Worm (Caenorhabditis elegans) whole organism, L2 larva: ENCODE results near the gene F14B8.5.
"Not testable (repeated sequence)": the region's sequence is repeated elsewhere in the genome, so short reads cannot be mapped to it uniquely, and the experiment has no call there.

Experiments used
- C34F6.9 ChIP-seq: fragments of 150-350 bp; optimal IDR thresholded peaks from 2 replicates; lab custom pipeline; 2014; ENCODE audit warnings: missing biosample characterization, missing genetic modification characterization
- F13H6.1 ChIP-seq: sonication (generic microtip); optimal IDR thresholded peaks from 2 replicates; lab custom pipeline; 2016; ENCODE audit warnings: missing genetic modification characterization, missing compliant biosample characterization
- R02D3.7 ChIP-seq: fragments of 150-350 bp; optimal IDR thresholded peaks from 2 replicates; lab custom pipeline; 2014; ENCODE audit warnings: missing biosample characterization, missing genetic modification characterization
- Y55F3AM.14 ChIP-seq: fragments of 200-800 bp; sonication (Bioruptor generic); optimal IDR thresholded peaks from 2 replicates; lab custom pipeline; 2018; ENCODE audit warnings: mild to moderate bottlenecking, missing genetic modification characterization, missing compliant biosample characterization
- ZK546.5 ChIP-seq: sonication (generic microtip); optimal IDR thresholded peaks from 2 replicates; lab custom pipeline; 2017; ENCODE audit warnings: missing biosample characterization, missing genetic modification characterization
- alr-1 ChIP-seq: fragments of 150-350 bp; optimal IDR thresholded peaks from 2 replicates; lab custom pipeline; 2014; ENCODE audit warnings: missing biosample characterization, missing genetic modification characterization
- ceh-16 ChIP-seq: fragments of 150-350 bp; optimal IDR thresholded peaks from 2 replicates; lab custom pipeline; 2014; ENCODE audit warnings: missing biosample characterization, missing genetic modification characterization
- ceh-82 ChIP-seq: fragments of 150-350 bp; optimal IDR thresholded peaks from 2 replicates; lab custom pipeline; 2014; ENCODE audit warnings: missing biosample characterization, missing genetic modification characterization
- crh-2 ChIP-seq: sonication (generic microtip); optimal IDR thresholded peaks from 2 replicates; lab custom pipeline; 2017; ENCODE audit warnings: missing biosample characterization, missing genetic modification characterization
- elt-1 ChIP-seq: fragments of 150-350 bp; optimal IDR thresholded peaks from 2 replicates; lab custom pipeline; 2014; ENCODE audit warnings: missing biosample characterization, missing genetic modification characterization
- fos-1 ChIP-seq: fragments of 150-350 bp; optimal IDR thresholded peaks from 2 replicates; lab custom pipeline; 2014; ENCODE audit warnings: missing biosample characterization, missing genetic modification characterization
- gmeb-1 ChIP-seq: fragments of 150-350 bp; optimal IDR thresholded peaks from 2 replicates; lab custom pipeline; 2014; ENCODE audit warnings: missing biosample characterization, missing genetic modification characterization
- lin-39 ChIP-seq: fragments of 150-350 bp; optimal IDR thresholded peaks from 2 replicates; lab custom pipeline; 2014; ENCODE audit warnings: missing biosample characterization, missing genetic modification reagents, missing genetic modification characterization
- lsy-2 ChIP-seq, 2 experiments: fragments of 150-350 bp in 1 of 2; sonication (generic microtip) in 1 of 2; optimal IDR thresholded peaks; 2 replicates each; lab custom pipeline; 2014 to 2017; ENCODE audit warnings: missing biosample characterization in 2 of 2, missing genetic modification characterization in 2 of 2
- mab-5 ChIP-seq: fragments of 150-350 bp; optimal IDR thresholded peaks from 2 replicates; lab custom pipeline; 2014; ENCODE audit warnings: missing biosample characterization, missing genetic modification characterization
- mbf-1 ChIP-seq: sonication (generic microtip); optimal IDR thresholded peaks from 2 replicates; lab custom pipeline; 2017; ENCODE audit warnings: missing biosample characterization, missing genetic modification characterization
- nhr-10 ChIP-seq: sonication (generic microtip); optimal IDR thresholded peaks from 2 replicates; lab custom pipeline; 2017; ENCODE audit warnings: missing biosample characterization, missing genetic modification characterization
- nhr-11 ChIP-seq: fragments of 150-350 bp; optimal IDR thresholded peaks from 2 replicates; lab custom pipeline; 2014; ENCODE audit warnings: missing biosample characterization, missing genetic modification characterization
- nhr-12 ChIP-seq: fragments of 150-350 bp; optimal IDR thresholded peaks from 2 replicates; lab custom pipeline; 2014; ENCODE audit warnings: missing biosample characterization, missing genetic modification characterization
- nhr-129 ChIP-seq: fragments of 150-350 bp; optimal IDR thresholded peaks from 2 replicates; lab custom pipeline; 2014; ENCODE audit warnings: missing biosample characterization, missing genetic modification characterization
- nhr-21 ChIP-seq: fragments of 150-350 bp; optimal IDR thresholded peaks from 2 replicates; lab custom pipeline; 2014; ENCODE audit warnings: missing biosample characterization, missing genetic modification characterization
- nhr-23 ChIP-seq: fragments of 150-350 bp; optimal IDR thresholded peaks from 2 replicates; lab custom pipeline; 2014; ENCODE audit warnings: missing biosample characterization, missing genetic modification reagents, missing genetic modification characterization
- nhr-237 ChIP-seq: fragments of 150-350 bp; optimal IDR thresholded peaks from 2 replicates; lab custom pipeline; 2014; ENCODE audit warnings: missing biosample characterization, missing genetic modification characterization
- nhr-25 ChIP-seq: fragments of 150-350 bp; sonication (generic microtip); optimal IDR thresholded peaks from 3 replicates; lab custom pipeline; 2014; ENCODE audit warnings: missing biosample characterization, missing genetic modification characterization
- nhr-6 ChIP-seq: fragments of 150-350 bp; optimal IDR thresholded peaks from 2 replicates; lab custom pipeline; 2014; ENCODE audit warnings: missing biosample characterization, missing genetic modification characterization
- nhr-77 ChIP-seq: fragments of 150-350 bp; optimal IDR thresholded peaks from 2 replicates; lab custom pipeline; 2014; ENCODE audit warnings: missing biosample characterization, missing genetic modification characterization
- sem-4 ChIP-seq: fragments of 150-350 bp; optimal IDR thresholded peaks from 2 replicates; lab custom pipeline; 2014; ENCODE audit warnings: missing biosample characterization, missing genetic modification reagents, missing genetic modification characterization
- skn-1 ChIP-seq: sonication (generic microtip); optimal IDR thresholded peaks from 2 replicates; lab custom pipeline; 2017; ENCODE audit warnings: missing biosample characterization, missing genetic modification characterization
- snpc-4 ChIP-seq: fragments of 150-350 bp; optimal IDR thresholded peaks from 2 replicates; lab custom pipeline; 2014; ENCODE audit warnings: missing biosample characterization, missing genetic modification characterization
- unc-39 ChIP-seq: fragments of 150-350 bp; optimal IDR thresholded peaks from 2 replicates; lab custom pipeline; 2014; ENCODE audit warnings: missing biosample characterization, missing genetic modification characterization
- unc-55 ChIP-seq: fragments of 150-350 bp; sonication (generic microtip); optimal IDR thresholded peaks from 3 replicates; lab custom pipeline; 2014; ENCODE audit warnings: missing biosample characterization, missing genetic modification reagents, missing genetic modification characterization
- unc-62 ChIP-seq: fragments of 150-350 bp; optimal IDR thresholded peaks from 2 replicates; lab custom pipeline; 2014; ENCODE audit warnings: missing biosample characterization, missing genetic modification reagents, missing genetic modification characterization
- ztf-1 ChIP-seq: fragments of 200-800 bp; sonication (Bioruptor generic); conservative IDR thresholded peaks from 2 replicates; pipeline ENCODE4 v1.3.6; 2022; ENCODE audit warnings: missing genetic modification characterization, missing compliant biosample characterization
- ztf-11 ChIP-seq: sonication (generic microtip); optimal IDR thresholded peaks from 2 replicates; lab custom pipeline; 2017; ENCODE audit warnings: missing biosample characterization, missing genetic modification characterization
- ztf-4 ChIP-seq: fragments of 150-350 bp; optimal IDR thresholded peaks from 2 replicates; lab custom pipeline; 2014; ENCODE audit warnings: missing biosample characterization, missing genetic modification characterization

F14B8.5 gene

ce11 chrX:6893074-6893473 lies 35.4 kb downstream of the F14B8.5 start:
- TF ChIP-seq nhr-25 (tag; lab: Kevin White, UChicago), result no peak
- no peak for TF ChIP-seq nhr-6 (tag; lab: Kevin White, UChicago)
- peak; percentile 14 for TF ChIP-seq F13H6.1 (tag; lab: Kevin White, UChicago)

- no peak for TF ChIP-seq nhr-129
- no peak for TF ChIP-seq F13H6.1 (tag; lab: Kevin White, UChicago)
- no peak for TF ChIP-seq Y55F3AM.14 (GFP tag; lab: Kevin White, UChicago)
- TF ChIP-seq mab-5 (tag; lab: Kevin White, UChicago), result no peak
Measured at ce11 chrX:6889374-6889773, 39.1 kb downstream of the F14B8.5 start, which contains the start of gene unc-6. Gene unc-6, plus strand, starts transcription at chrX:6889674.

ce11 chrX:6888208-6888607 lies 40.3 kb downstream of the F14B8.5 start:
- TF ChIP-seq ceh-16 (tag; lab: Kevin White, UChicago) (no peak), unc-55 (GFP tag; lab: Kevin White, UChicago) (no peak), fos-1 (tag; lab: Kevin White, UChicago) (no peak), ztf-11 (tag; lab: Kevin White, UChicago) (no peak), Y55F3AM.14 (GFP tag; lab: Kevin White, UChicago) (no peak), elt-1 (tag; lab: Kevin White, UChicago) (no peak), nhr-129 (no peak), nhr-23 (tag; lab: Kevin White, UChicago) (no peak), lsy-2 (tag; optimal IDR thresholded peaks at IDR 0.05; lab: Kevin White, UChicago) (no peak), nhr-10 (no peak), nhr-237 (tag; lab: Kevin White, UChicago) (no peak), mab-5 (tag; lab: Kevin White, UChicago) (no peak), ZK546.5 (tag; lab: Kevin White, UChicago) (no peak), nhr-12 (no peak), ceh-82 (tag; lab: Kevin White, UChicago) (no peak), lin-39 (tag; lab: Kevin White, UChicago) (no peak)

- no peak for TF ChIP-seq snpc-4
- no peak for TF ChIP-seq nhr-77 (tag; lab: Kevin White, UChicago)
- no peak for TF ChIP-seq gmeb-1
- no peak for TF ChIP-seq Y55F3AM.14 (GFP tag; lab: Kevin White, UChicago)
- no peak for TF ChIP-seq ztf-1 (GFP tag; lab: Robert Waterston, UW)
- TF ChIP-seq ceh-16 (tag; lab: Kevin White, UChicago), result no peak
- peak; percentile 23 for TF ChIP-seq fos-1 (tag; lab: Kevin White, UChicago)
Measured at ce11 chrX:6885227-6885853, 43.2 kb downstream of the F14B8.5 start, which contains the start of gene F41C6.7. Gene F41C6.7, minus strand, starts transcription at chrX:6885277.

- TF ChIP-seq sem-4 (tag; lab: Kevin White, UChicago) (no peak), mbf-1 (tag; lab: Kevin White, UChicago) (no peak), ztf-4 (tag; lab: Kevin White, UChicago) (no peak)
Measured at ce11 chrX:6884439-6884838, 44.1 kb downstream of the F14B8.5 start.

ce11 chrX:6881795-6882194 lies 46.7 kb downstream of the F14B8.5 start, which contains the start of gene F41C6.6:
Gene F41C6.6, minus strand, starts transcription at chrX:6881895.
- TF ChIP-seq nhr-25, mab-5, nhr-77 (tag; lab: Kevin White, UChicago): not testable (repeated sequence)

- TF ChIP-seq nhr-237 (tag; lab: Kevin White, UChicago) (no peak), lin-39 (tag; lab: Kevin White, UChicago) (no peak), unc-39 (tag; lab: Kevin White, UChicago) (no peak), Y55F3AM.14 (GFP tag; lab: Kevin White, UChicago) (no peak), nhr-21 (tag; lab: Kevin White, UChicago) (no peak), R02D3.7 (tag; lab: Kevin White, UChicago) (no peak), nhr-77 (tag; lab: Kevin White, UChicago) (no peak), sem-4 (tag; lab: Kevin White, UChicago) (no peak), nhr-25 (tag; lab: Kevin White, UChicago) (no peak), gmeb-1 (no peak), C34F6.9 (no peak), nhr-11 (tag; lab: Kevin White, UChicago) (no peak), crh-2 (tag; lab: Kevin White, UChicago) (no peak), alr-1 (tag; lab: Kevin White, UChicago) (no peak), nhr-6 (tag; lab: Kevin White, UChicago) (no peak), snpc-4 (no peak), skn-1 (no peak), unc-62 (GFP tag; lab: Kevin White, UChicago) (no peak)
Measured at ce11 chrX:6877436-6877835, 51.1 kb downstream of the F14B8.5 start, which contains the start of gene col-173. Gene col-173, minus strand, starts transcription at chrX:6877536.
